Fruit fly (Drosophila melanogaster): Measurements from ENCODE around the gene w.

DNA sequence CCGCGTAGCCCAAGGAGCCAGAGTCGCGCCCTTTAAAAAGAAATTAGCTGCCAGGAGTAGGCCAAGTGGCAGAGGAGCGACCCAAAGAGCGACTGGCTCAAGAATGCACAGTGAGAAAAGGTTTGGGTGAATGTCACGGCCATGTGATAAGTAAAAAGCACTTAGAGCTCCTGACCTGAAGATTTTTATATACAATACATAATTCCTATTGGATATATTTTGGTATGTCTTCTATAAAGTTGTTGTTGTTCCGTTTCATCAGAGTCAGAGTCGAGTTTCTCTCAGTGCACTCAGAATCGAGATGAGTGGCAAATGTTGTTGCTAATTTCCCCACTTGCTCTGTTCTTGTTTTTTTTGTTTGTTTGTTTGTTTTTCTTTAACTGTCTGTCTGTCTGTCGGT is 35.1 kb downstream of the w start:
- no peak for TF ChIP-seq fd85E (GFP tag; optimal IDR thresholded peaks at IDR 0.05)
- TF ChIP-seq Ets96B (tag; optimal IDR thresholded peaks at IDR 0.05) = no peak
- TF ChIP-seq ss (GFP tag; optimal IDR thresholded peaks at IDR 0.05) = no peak
- TF ChIP-seq dac (GFP tag; optimal IDR thresholded peaks at IDR 0.05) = no peak
- TF ChIP-seq Eip93F (GFP tag; optimal IDR thresholded peaks at IDR 0.05) = no peak
- TF ChIP-seq Blimp-1 (GFP tag; optimal IDR thresholded peaks at IDR 0.05) = no peak
- no peak for TF ChIP-seq eg (GFP tag; IDR thresholded peaks at IDR 0.05)
- no peak for TF ChIP-seq CG6808 (GFP tag; optimal IDR thresholded peaks at IDR 0.05)
- TF ChIP-seq Hr39 (GFP tag; optimal IDR thresholded peaks at IDR 0.05) = no peak
- TF ChIP-seq salr (GFP tag; optimal IDR thresholded peaks at IDR 0.05) = no peak
- no peak for TF ChIP-seq Sox102F (GFP tag; optimal IDR thresholded peaks at IDR 0.05)

Measured in whole organism, prepupa.